Worm (Caenorhabditis elegans) whole organism, L2 larva: ENCODE results near the gene C17C3.11.
A peak's percentile ranks its signal among the peaks of the same experiment; 100 is the strongest.

Experiments
- F13H6.1 ChIP-seq: sonication (generic microtip); optimal IDR thresholded peaks from 2 replicates; lab custom pipeline; 2016; ENCODE audit warnings: missing genetic modification characterization, missing compliant biosample characterization
- Y55F3AM.14 ChIP-seq: fragments of 200-800 bp; sonication (Bioruptor generic); optimal IDR thresholded peaks from 2 replicates; lab custom pipeline; 2018; ENCODE audit warnings: mild to moderate bottlenecking, missing genetic modification characterization, missing compliant biosample characterization
- ZK546.5 ChIP-seq: sonication (generic microtip); optimal IDR thresholded peaks from 2 replicates; lab custom pipeline; 2017; ENCODE audit warnings: missing biosample characterization, missing genetic modification characterization
- alr-1 ChIP-seq: fragments of 150-350 bp; optimal IDR thresholded peaks from 2 replicates; lab custom pipeline; 2014; ENCODE audit warnings: missing biosample characterization, missing genetic modification characterization
- ama-1 ChIP-seq: fragments of 150-350 bp; optimal IDR thresholded peaks from 2 replicates; lab custom pipeline; 2018; ENCODE audit warnings: inconsistent platforms
- ceh-16 ChIP-seq: fragments of 150-350 bp; optimal IDR thresholded peaks from 2 replicates; lab custom pipeline; 2014; ENCODE audit warnings: missing biosample characterization, missing genetic modification characterization
- ceh-82 ChIP-seq: fragments of 150-350 bp; optimal IDR thresholded peaks from 2 replicates; lab custom pipeline; 2014; ENCODE audit warnings: missing biosample characterization, missing genetic modification characterization
- crh-2 ChIP-seq: sonication (generic microtip); optimal IDR thresholded peaks from 2 replicates; lab custom pipeline; 2017; ENCODE audit warnings: missing biosample characterization, missing genetic modification characterization
- dmd-4 ChIP-seq: sonication (generic microtip); optimal IDR thresholded peaks from 2 replicates; lab custom pipeline; 2017; ENCODE audit warnings: missing biosample characterization, missing genetic modification characterization
- egl-27 ChIP-seq: sonication (generic microtip); optimal IDR thresholded peaks from 3 replicates; lab custom pipeline; 2017; ENCODE audit warnings: missing biosample characterization, missing genetic modification reagents, missing genetic modification characterization
- elt-1 ChIP-seq: fragments of 150-350 bp; optimal IDR thresholded peaks from 2 replicates; lab custom pipeline; 2014; ENCODE audit warnings: missing biosample characterization, missing genetic modification characterization
- elt-3 ChIP-seq: sonication (generic microtip); optimal IDR thresholded peaks from 2 replicates; lab custom pipeline; 2017; ENCODE audit warnings: missing biosample characterization, missing genetic modification characterization
- fos-1 ChIP-seq: fragments of 150-350 bp; optimal IDR thresholded peaks from 2 replicates; lab custom pipeline; 2014; ENCODE audit warnings: missing biosample characterization, missing genetic modification characterization
- gmeb-1 ChIP-seq: fragments of 150-350 bp; optimal IDR thresholded peaks from 2 replicates; lab custom pipeline; 2014; ENCODE audit warnings: missing biosample characterization, missing genetic modification characterization
- lin-13 ChIP-seq: fragments of 150-350 bp; optimal IDR thresholded peaks from 2 replicates; lab custom pipeline; 2014; ENCODE audit warnings: missing biosample characterization, missing genetic modification reagents, missing genetic modification characterization
- lin-39 ChIP-seq: fragments of 150-350 bp; optimal IDR thresholded peaks from 2 replicates; lab custom pipeline; 2014; ENCODE audit warnings: missing biosample characterization, missing genetic modification reagents, missing genetic modification characterization
- lsy-2 ChIP-seq, 2 experiments: fragments of 150-350 bp in 1 of 2; sonication (generic microtip) in 1 of 2; optimal IDR thresholded peaks; 2 replicates each; lab custom pipeline; 2014 to 2017; ENCODE audit warnings: missing biosample characterization in 2 of 2, missing genetic modification characterization in 2 of 2
- mab-5 ChIP-seq: fragments of 150-350 bp; optimal IDR thresholded peaks from 2 replicates; lab custom pipeline; 2014; ENCODE audit warnings: missing biosample characterization, missing genetic modification characterization
- mbf-1 ChIP-seq: sonication (generic microtip); optimal IDR thresholded peaks from 2 replicates; lab custom pipeline; 2017; ENCODE audit warnings: missing biosample characterization, missing genetic modification characterization
- nhr-10 ChIP-seq: sonication (generic microtip); optimal IDR thresholded peaks from 2 replicates; lab custom pipeline; 2017; ENCODE audit warnings: missing biosample characterization, missing genetic modification characterization
- nhr-12 ChIP-seq: fragments of 150-350 bp; optimal IDR thresholded peaks from 2 replicates; lab custom pipeline; 2014; ENCODE audit warnings: missing biosample characterization, missing genetic modification characterization
- nhr-129 ChIP-seq: fragments of 150-350 bp; optimal IDR thresholded peaks from 2 replicates; lab custom pipeline; 2014; ENCODE audit warnings: missing biosample characterization, missing genetic modification characterization
- nhr-21 ChIP-seq: fragments of 150-350 bp; optimal IDR thresholded peaks from 2 replicates; lab custom pipeline; 2014; ENCODE audit warnings: missing biosample characterization, missing genetic modification characterization
- nhr-6 ChIP-seq: fragments of 150-350 bp; optimal IDR thresholded peaks from 2 replicates; lab custom pipeline; 2014; ENCODE audit warnings: missing biosample characterization, missing genetic modification characterization
- nhr-77 ChIP-seq: fragments of 150-350 bp; optimal IDR thresholded peaks from 2 replicates; lab custom pipeline; 2014; ENCODE audit warnings: missing biosample characterization, missing genetic modification characterization
- peb-1 ChIP-seq: fragments of 150-350 bp; optimal IDR thresholded peaks from 2 replicates; lab custom pipeline; 2014; ENCODE audit warnings: missing biosample characterization, missing genetic modification characterization
- sem-4 ChIP-seq: fragments of 150-350 bp; optimal IDR thresholded peaks from 2 replicates; lab custom pipeline; 2014; ENCODE audit warnings: missing biosample characterization, missing genetic modification reagents, missing genetic modification characterization
- skn-1 ChIP-seq: sonication (generic microtip); optimal IDR thresholded peaks from 2 replicates; lab custom pipeline; 2017; ENCODE audit warnings: missing biosample characterization, missing genetic modification characterization
- sma-3 ChIP-seq: sonication (generic microtip); optimal IDR thresholded peaks from 2 replicates; lab custom pipeline; 2016; ENCODE audit warnings: missing genetic modification reagents, missing genetic modification characterization, missing compliant biosample characterization
- sma-9 ChIP-seq, 2 experiments: fragments of 150-350 bp in 1 of 2; sonication (generic microtip) in 1 of 2; optimal IDR thresholded peaks; 2 replicates each; lab custom pipeline; 2014 to 2016; ENCODE audit warnings: missing genetic modification characterization in 2 of 2, mild to moderate bottlenecking in 1 of 2, missing biosample characterization in 1 of 2, missing compliant biosample characterization in 1 of 2, missing genetic modification reagents in 1 of 2, moderate library complexity in 1 of 2
- snpc-4 ChIP-seq: fragments of 150-350 bp; optimal IDR thresholded peaks from 2 replicates; lab custom pipeline; 2014; ENCODE audit warnings: missing biosample characterization, missing genetic modification characterization
- unc-39 ChIP-seq: fragments of 150-350 bp; optimal IDR thresholded peaks from 2 replicates; lab custom pipeline; 2014; ENCODE audit warnings: missing biosample characterization, missing genetic modification characterization
- unc-55 ChIP-seq: fragments of 150-350 bp; sonication (generic microtip); optimal IDR thresholded peaks from 3 replicates; lab custom pipeline; 2014; ENCODE audit warnings: missing biosample characterization, missing genetic modification reagents, missing genetic modification characterization
- unc-62 ChIP-seq: fragments of 150-350 bp; optimal IDR thresholded peaks from 2 replicates; lab custom pipeline; 2014; ENCODE audit warnings: missing biosample characterization, missing genetic modification reagents, missing genetic modification characterization
- ztf-11 ChIP-seq: sonication (generic microtip); optimal IDR thresholded peaks from 2 replicates; lab custom pipeline; 2017; ENCODE audit warnings: missing biosample characterization, missing genetic modification characterization

Gene C17C3.11

DNA sequence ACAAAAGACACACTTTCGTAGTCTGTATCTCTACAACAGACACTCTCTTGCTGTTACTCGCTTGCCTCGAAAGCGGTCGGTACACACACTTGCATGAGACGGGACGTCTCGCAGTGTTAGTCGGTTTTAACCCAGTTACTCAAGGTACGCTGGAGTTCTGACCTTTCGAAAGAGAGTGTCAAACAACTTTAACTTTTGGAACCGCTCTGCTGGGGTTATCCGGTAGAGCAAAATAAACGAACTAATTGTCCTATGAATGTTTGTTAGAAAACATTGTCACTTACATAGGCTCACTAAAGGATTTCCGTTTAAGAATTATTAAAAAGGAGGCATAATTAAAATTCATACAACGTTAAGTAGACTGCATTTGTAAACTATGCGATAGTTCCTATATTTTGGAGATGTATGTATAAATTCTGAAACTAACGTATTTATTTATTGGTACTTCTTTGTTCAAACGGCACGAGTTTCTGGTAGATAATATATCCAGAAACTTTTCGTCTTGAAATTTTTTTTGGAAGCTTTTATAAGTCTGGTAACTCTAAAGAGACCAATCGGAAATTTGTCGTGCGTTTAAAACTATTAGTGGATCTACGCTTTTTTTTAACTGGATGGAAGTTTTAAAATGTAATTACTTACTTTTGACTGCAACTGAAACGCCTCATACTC is 6.0 kb downstream of the C17C3.11 start (continued):
- peak; percentile 62 for TF ChIP-seq ztf-11 (tag; lab: Kevin White, UChicago)
- peak; percentile 92 for TF ChIP-seq skn-1 (tag; lab: Kevin White, UChicago)
- TF ChIP-seq, all 48 proteins: peak for 43

DNA sequence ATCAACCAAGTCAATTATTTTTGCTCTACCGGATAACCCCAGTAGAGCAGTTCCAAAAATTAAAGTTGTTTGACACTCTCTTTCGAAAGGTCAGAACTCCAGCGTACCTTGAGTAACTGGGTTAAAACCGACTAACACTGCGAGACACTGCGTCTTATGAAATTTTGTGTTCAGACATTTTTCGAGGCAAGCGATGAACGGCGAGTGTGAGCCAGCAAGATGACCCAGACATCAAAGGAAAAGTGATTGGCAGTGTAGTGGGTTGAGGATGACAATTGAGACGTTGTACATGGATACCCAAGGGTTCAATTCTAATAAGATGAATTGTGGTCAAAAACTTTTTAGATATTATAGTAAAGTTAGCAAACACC is 6.5 kb downstream of the C17C3.11 start:
- TF ChIP-seq lin-39, result no peak
- TF ChIP-seq Y55F3AM.14 (GFP tag; lab: Kevin White, UChicago), result no peak
- TF ChIP-seq ZK546.5 (tag; lab: Kevin White, UChicago), result no peak
- no peak for TF ChIP-seq unc-62
- peak; percentile 16 for TF ChIP-seq nhr-6 (tag; lab: Kevin White, UChicago)
- TF ChIP-seq fos-1 (tag; lab: Kevin White, UChicago), result peak; percentile 11
- no peak for TF ChIP-seq ceh-16 (tag; lab: Kevin White, UChicago)
- no peak for TF ChIP-seq mbf-1 (tag; lab: Kevin White, UChicago)
- TF ChIP-seq crh-2 (tag; lab: Kevin White, UChicago), result peak; percentile 60
- peak; percentile 76 for TF ChIP-seq sma-9 (GFP tag; optimal IDR thresholded peaks at IDR 0.05; lab: Kevin White, UChicago)
- no peak for TF ChIP-seq sma-9 (tag; optimal IDR thresholded peaks at IDR 0.05; lab: Kevin White, UChicago)
- TF ChIP-seq gmeb-1 (tag; lab: Kevin White, UChicago), result peak; percentile 66
- TF ChIP-seq nhr-129 (tag; lab: Kevin White, UChicago), result peak; percentile 89
- peak; percentile 27 for TF ChIP-seq lin-13 (GFP tag; lab: Kevin White, UChicago)
- TF ChIP-seq elt-3 (tag; lab: Kevin White, UChicago), result no peak
- TF ChIP-seq unc-55, result no peak
- TF ChIP-seq nhr-21 (tag; lab: Kevin White, UChicago), result peak; percentile 85
- TF ChIP-seq sma-3 (GFP tag; lab: Kevin White, UChicago), result peak; percentile 66
- TF ChIP-seq nhr-10 (tag; lab: Kevin White, UChicago), result peak; percentile 15
- peak in 1 of 2 experiments; percentile 73 for TF ChIP-seq lsy-2 (tag; optimal IDR thresholded peaks at IDR 0.05; lab: Kevin White, UChicago)
- TF ChIP-seq snpc-4 (tag; lab: Kevin White, UChicago), result peak; percentile 98
- TF ChIP-seq nhr-12 (tag; lab: Kevin White, UChicago), result no peak
- peak; percentile 93 for TF ChIP-seq ama-1 (lab: Kevin White, UChicago)
- TF ChIP-seq nhr-77, result peak; percentile 6
- TF ChIP-seq sem-4, result no peak
- TF ChIP-seq, all 48 proteins: peak for 14

DNA sequence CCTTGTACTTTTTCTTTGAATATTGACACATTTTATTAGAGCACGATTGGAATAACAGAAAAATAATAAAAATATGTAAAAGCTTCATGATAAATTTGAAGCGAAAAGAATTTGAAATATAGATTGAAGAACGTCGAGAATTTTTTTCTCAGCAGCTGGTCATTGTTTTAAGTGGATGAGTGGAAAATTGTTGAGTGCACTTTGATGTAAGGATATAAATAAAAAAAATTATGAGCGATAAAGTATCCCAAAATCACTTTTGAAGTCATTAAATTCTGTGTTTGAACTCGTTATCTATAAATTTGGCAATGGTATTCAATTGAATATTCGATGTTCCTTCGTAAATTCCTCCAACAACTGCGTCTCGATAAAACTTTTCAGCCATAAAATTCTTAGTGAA is 7.1 kb downstream of the C17C3.11 start, which contains the start of gene ins-13:
ins-13 (minus strand) TSS at position 101 of the 400 bp plus-strand sequence.
- no peak for TF ChIP-seq nhr-21 (tag; lab: Kevin White, UChicago)

DNA sequence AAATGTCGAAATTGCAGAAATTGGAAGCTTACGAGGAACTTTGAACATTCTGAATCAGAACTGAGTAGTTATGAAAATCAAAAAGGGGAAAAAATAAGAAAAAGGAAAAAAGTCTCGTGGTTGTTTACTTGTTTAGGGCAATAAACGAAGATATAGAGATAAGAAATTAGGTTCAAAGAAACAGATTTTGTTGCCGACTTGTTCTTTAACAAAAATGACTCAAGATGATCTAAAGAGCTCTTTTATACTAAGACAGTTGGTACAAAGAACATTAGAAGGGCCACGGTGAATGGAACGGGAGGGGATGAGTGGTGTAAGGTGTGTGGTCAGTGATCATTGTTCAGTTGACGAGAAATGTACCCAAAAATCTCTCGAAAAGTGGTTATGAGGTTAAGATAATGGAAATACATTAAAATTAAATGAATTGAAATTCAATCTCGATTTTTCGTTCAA is 9.8 kb downstream of the C17C3.11 start, which contains the start of gene acdh-2:
acdh-2 (minus strand) TSS at position 51 of the 453 bp plus-strand sequence.
- TF ChIP-seq ceh-16 (tag; lab: Kevin White, UChicago) (no peak), peb-1 (no peak), egl-27 (tag; lab: Kevin White, UChicago) (no peak), gmeb-1 (tag; lab: Kevin White, UChicago) (no peak), nhr-77 (no peak), nhr-6 (tag; lab: Kevin White, UChicago) (no peak), sma-9 (GFP tag; optimal IDR thresholded peaks at IDR 0.05; lab: Kevin White, UChicago) (no peak), sma-9 (tag; optimal IDR thresholded peaks at IDR 0.05; lab: Kevin White, UChicago) (no peak), Y55F3AM.14 (GFP tag; lab: Kevin White, UChicago) (no peak), ceh-82 (tag; lab: Kevin White, UChicago) (no peak), unc-39 (tag; lab: Kevin White, UChicago) (no peak), F13H6.1 (no peak), elt-1 (tag; lab: Kevin White, UChicago) (no peak), dmd-4 (tag; lab: Kevin White, UChicago) (no peak)

DNA sequence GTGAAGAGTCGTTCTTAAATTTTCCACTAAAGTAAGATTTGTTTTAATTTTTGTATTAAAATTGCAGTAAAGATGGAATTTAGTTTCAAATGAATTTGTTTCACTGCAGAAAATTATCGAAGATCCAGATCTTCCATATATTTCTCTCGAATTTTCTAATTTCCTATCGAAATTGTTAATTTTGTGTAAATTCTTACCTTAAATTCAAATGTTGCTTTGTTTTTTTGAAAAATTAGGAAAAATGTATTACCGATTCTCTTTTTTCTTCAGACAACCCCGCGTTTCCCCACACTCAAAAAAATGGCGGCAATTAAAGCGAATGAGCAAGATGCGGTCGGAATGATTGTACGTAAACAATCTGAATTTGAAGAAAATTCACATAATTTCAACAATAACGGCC is 12.1 kb downstream of the C17C3.11 start, which contains the start of gene C17C3.6:
C17C3.6 (plus strand) TSS at position 301 of the 400 bp plus-strand sequence.
- TF ChIP-seq elt-3 (tag; lab: Kevin White, UChicago) (no peak), gmeb-1 (tag; lab: Kevin White, UChicago) (no peak), mab-5 (no peak), egl-27 (tag; lab: Kevin White, UChicago) (no peak), alr-1 (tag; lab: Kevin White, UChicago) (no peak), Y55F3AM.14 (GFP tag; lab: Kevin White, UChicago) (no peak), skn-1 (tag; lab: Kevin White, UChicago) (no peak)
